ENCODE assay signal across 6 worm cellular contexts in the genomic region with DNA sequence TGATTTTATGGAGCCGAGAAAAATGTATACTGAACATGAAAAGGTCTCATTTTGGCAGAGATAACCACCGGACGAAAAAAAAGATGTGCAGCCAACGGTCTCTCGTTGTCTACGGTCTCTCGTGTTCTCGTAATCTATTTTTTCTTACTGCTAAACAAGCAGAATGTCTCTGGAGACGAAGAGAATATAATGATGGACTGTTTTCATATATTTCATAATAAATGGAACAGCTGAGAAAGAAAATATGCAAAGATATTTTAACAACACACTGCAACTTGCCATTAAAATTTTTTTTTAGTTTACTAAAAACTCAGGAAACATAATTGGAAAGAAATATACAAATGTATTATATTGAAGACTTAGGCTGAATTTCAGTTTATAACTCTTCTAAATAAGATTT.
TF ChIP-seq lines count a peak whose summit lies in the region.

No protein-coding gene starts in this region.

TF ChIP-seq in whole organism, L1 larva, 84 proteins besides CTCF, POLR2A, EP300 and RAD21:
- TF ChIP-seq nhr-12 (tag; optimal IDR thresholded peaks at IDR 0.05; lab: Kevin White, UChicago) (no peak), nhr-237 (tag; optimal IDR thresholded peaks at IDR 0.05; lab: Kevin White, UChicago) (no peak), fkh-10 (GFP tag; optimal IDR thresholded peaks at IDR 0.05; lab: Kevin White, UChicago) (no peak), unc-30 (tag; optimal IDR thresholded peaks at IDR 0.05; lab: Kevin White, UChicago) (no peak), lin-14 (GFP tag; optimal IDR thresholded peaks at IDR 0.05; lab: Kevin White, UChicago) (peak; percentile 17), nhr-71 (tag; optimal IDR thresholded peaks at IDR 0.05; lab: Kevin White, UChicago) (peak; percentile 1), snpc-4 (tag; optimal IDR thresholded peaks at IDR 0.05; lab: Kevin White, UChicago) (peak; percentile 19), elt-2 (tag; optimal IDR thresholded peaks at IDR 0.05; lab: Kevin White, UChicago) (no peak), mep-1 (tag; optimal IDR thresholded peaks at IDR 0.05; lab: Kevin White, UChicago) (peak; percentile 7), ceh-63 (GFP tag; optimal IDR thresholded peaks at IDR 0.05; lab: Kevin White, UChicago) (no peak)

TF ChIP-seq in whole organism, L2 larva, 48 proteins besides CTCF, POLR2A, EP300 and RAD21:
- TF ChIP-seq C34F6.9 (tag; optimal IDR thresholded peaks at IDR 0.05; lab: Kevin White, UChicago) (peak; percentile 45), nhr-237 (tag; optimal IDR thresholded peaks at IDR 0.05; lab: Kevin White, UChicago) (no peak), lin-13 (GFP tag; optimal IDR thresholded peaks at IDR 0.05; lab: Kevin White, UChicago) (no peak), unc-55 (GFP tag; optimal IDR thresholded peaks at IDR 0.05; lab: Kevin White, UChicago) (peak; percentile 58)

TF ChIP-seq in whole organism, L3 larva, 47 proteins besides CTCF, POLR2A, EP300 and RAD21:
- no peak for TF ChIP-seq nhr-11 (tag; optimal IDR thresholded peaks at IDR 0.05; lab: Kevin White, UChicago)
- TF ChIP-seq ceh-82 (tag; optimal IDR thresholded peaks at IDR 0.05; lab: Kevin White, UChicago), result no peak
- TF ChIP-seq nhr-25 (tag; optimal IDR thresholded peaks at IDR 0.05; lab: Kevin White, UChicago), result no peak
- no peak for TF ChIP-seq lsy-12 (tag; optimal IDR thresholded peaks at IDR 0.05; lab: Kevin White, UChicago)
- no peak for TF ChIP-seq nhr-77 (tag; optimal IDR thresholded peaks at IDR 0.05; lab: Kevin White, UChicago)
- no peak for TF ChIP-seq fkh-2 (tag; optimal IDR thresholded peaks at IDR 0.05; lab: Kevin White, UChicago)
- peak; percentile 4 for TF ChIP-seq pha-4 (tag; optimal IDR thresholded peaks at IDR 0.05; lab: Kevin White, UChicago)
- peak; percentile 28 for TF ChIP-seq nfya-1 (tag; optimal IDR thresholded peaks at IDR 0.05; lab: Kevin White, UChicago; ENCODE audit: insufficient read depth)
- TF ChIP-seq ztf-11 (tag; optimal IDR thresholded peaks at IDR 0.05; lab: Kevin White, UChicago), result no peak
- no peak for TF ChIP-seq zag-1 (tag; optimal IDR thresholded peaks at IDR 0.05; lab: Kevin White, UChicago)
- no peak for TF ChIP-seq nhr-43 (tag; optimal IDR thresholded peaks at IDR 0.05; lab: Kevin White, UChicago; ENCODE audit: poor library complexity, severe bottlenecking)
- TF ChIP-seq fkh-10 (GFP tag; optimal IDR thresholded peaks at IDR 0.05; lab: Kevin White, UChicago), result no peak
- TF ChIP-seq pqm-1 (tag; optimal IDR thresholded peaks at IDR 0.05; lab: Kevin White, UChicago), result no peak
- TF ChIP-seq skn-1 (tag; optimal IDR thresholded peaks at IDR 0.05; lab: Kevin White, UChicago), result no peak
- no peak for TF ChIP-seq elt-1 (tag; optimal IDR thresholded peaks at IDR 0.05; lab: Kevin White, UChicago)
- TF ChIP-seq nhr-23 (tag; optimal IDR thresholded peaks at IDR 0.05; lab: Kevin White, UChicago), result no peak
- peak; percentile 1 for TF ChIP-seq elt-2 (tag; optimal IDR thresholded peaks at IDR 0.05; lab: Kevin White, UChicago)
TF ChIP-seq in whole organism, L3 larva: peak in this region for 3.

TF ChIP-seq in whole organism, L4 larva, 104 proteins besides CTCF, POLR2A, EP300 and RAD21:
- TF ChIP-seq mdl-1 (tag; optimal IDR thresholded peaks at IDR 0.05; lab: Kevin White, UChicago), result no peak
- TF ChIP-seq attf-4 (tag; optimal IDR thresholded peaks at IDR 0.05; lab: Kevin White, UChicago), result no peak
- no peak for TF ChIP-seq aha-1 (tag; lab: Kevin White, UChicago)
- TF ChIP-seq pqm-1 (tag; optimal IDR thresholded peaks at IDR 0.05; lab: Kevin White, UChicago), result no peak
- no peak for TF ChIP-seq egl-27 (tag; optimal IDR thresholded peaks at IDR 0.05; lab: Kevin White, UChicago)
- no peak for TF ChIP-seq ama-1 (optimal IDR thresholded peaks at IDR 0.05; lab: Kevin White, UChicago)
- TF ChIP-seq mxl-3 (GFP tag; optimal IDR thresholded peaks at IDR 0.05; lab: Kevin White, UChicago), result no peak
- no peak for TF ChIP-seq Y75B8A.6 (GFP tag; IDR thresholded peaks at IDR 0.05; lab: Robert Waterston, UW)
- no peak for TF ChIP-seq duxl-1 (tag; optimal IDR thresholded peaks at IDR 0.05; lab: Kevin White, UChicago; ENCODE audit: poor library complexity)
- peak; percentile 19 for TF ChIP-seq hlh-11 (tag; optimal IDR thresholded peaks at IDR 0.05; lab: Kevin White, UChicago)
- TF ChIP-seq zip-2 (tag; optimal IDR thresholded peaks at IDR 0.05; lab: Kevin White, UChicago), result no peak
- no peak for TF ChIP-seq ceh-82 (tag; optimal IDR thresholded peaks at IDR 0.05; lab: Kevin White, UChicago)
- TF ChIP-seq lsy-2 (tag; optimal IDR thresholded peaks at IDR 0.05; lab: Kevin White, UChicago), result peak in 1 of 2 experiments; percentile 20

TF ChIP-seq in whole organism, mixed stage, embryonic, 35 proteins besides CTCF, POLR2A, EP300 and RAD21:
- TF ChIP-seq ceh-39 (tag; optimal IDR thresholded peaks at IDR 0.05; lab: Kevin White, UChicago), result no peak
- peak; percentile 44 for TF ChIP-seq ces-1 (GFP tag; optimal IDR thresholded peaks at IDR 0.05; lab: Kevin White, UChicago)
- no peak for TF ChIP-seq lin-13 (tag; optimal IDR thresholded peaks at IDR 0.05; lab: Kevin White, UChicago)
- no peak for TF ChIP-seq mep-1 (tag; optimal IDR thresholded peaks at IDR 0.05; lab: Kevin White, UChicago)

TF ChIP-seq in whole organism, young adult, 124 proteins besides CTCF, POLR2A, EP300 and RAD21:
- TF ChIP-seq cebp-1 (GFP tag; IDR thresholded peaks at IDR 0.05; lab: Robert Waterston, UW), result no peak
- peak; percentile 61 for TF ChIP-seq cebp-1 (tag; optimal IDR thresholded peaks at IDR 0.05; lab: Kevin White, UChicago)
- no peak for TF ChIP-seq snpc-1.1 (tag; optimal IDR thresholded peaks at IDR 0.05; lab: Kevin White, UChicago; ENCODE audit: insufficient read depth)
- TF ChIP-seq fkh-3 (tag; optimal IDR thresholded peaks at IDR 0.05; lab: Kevin White, UChicago), result no peak
- no peak for TF ChIP-seq C17E4.6 (GFP tag; IDR thresholded peaks at IDR 0.05; lab: Robert Waterston, UW)
- TF ChIP-seq hmg-1.2 (GFP tag; IDR thresholded peaks at IDR 0.05; lab: Robert Waterston, UW), result peak; percentile 17; the same call in 1 of the 2 replicates
- no peak for TF ChIP-seq nhr-120 (GFP tag; IDR thresholded peaks at IDR 0.05; lab: Robert Waterston, UW)
- no peak for TF ChIP-seq F49E8.2 (tag; optimal IDR thresholded peaks at IDR 0.05; lab: Kevin White, UChicago; ENCODE audit: insufficient read depth)
- no peak for TF ChIP-seq B0019.2 (GFP tag; conservative IDR thresholded peaks at IDR 0.05; lab: Robert Waterston, UW)
- TF ChIP-seq F37B4.10 (GFP tag; IDR thresholded peaks at IDR 0.05; lab: Robert Waterston, UW), result no peak
- no peak for TF ChIP-seq tlf-1 (GFP tag; optimal IDR thresholded peaks at IDR 0.05; lab: Kevin White, UChicago)
- TF ChIP-seq ztf-25 (GFP tag; IDR thresholded peaks at IDR 0.05; lab: Robert Waterston, UW), result no peak
- no peak for TF ChIP-seq dox-1 (GFP tag; IDR thresholded peaks at IDR 0.05; lab: Robert Waterston, UW)
- no peak for TF ChIP-seq lir-1 (GFP tag; conservative IDR thresholded peaks at IDR 0.05; lab: Robert Waterston, UW)
- no peak for TF ChIP-seq ztf-28 (GFP tag; IDR thresholded peaks at IDR 0.05; lab: Robert Waterston, UW)
- no peak for TF ChIP-seq ztf-26 (tag; optimal IDR thresholded peaks at IDR 0.05; lab: Kevin White, UChicago)
- peak; percentile 10 for TF ChIP-seq nhr-80 (tag; optimal IDR thresholded peaks at IDR 0.05; lab: Kevin White, UChicago)
- no peak for TF ChIP-seq C06A6.2 (GFP tag; conservative IDR thresholded peaks at IDR 0.05; lab: Robert Waterston, UW)
